Worm (Caenorhabditis elegans) whole organism, midembryonic: ENCODE data around the gene Y58A7A.3.

ENCODE experiments used
- flt-1 ChIP-seq: fragments of 200-800 bp; sonication (Bioruptor generic); IDR thresholded peaks from 2 replicates; pipeline ENCODE4 v1.3.6; 2022; ENCODE audit warnings: missing genetic modification characterization, missing compliant biosample characterization
- tab-1 ChIP-seq: fragments of 200-800 bp; sonication (Bioruptor generic); IDR thresholded peaks from 2 replicates; pipeline ENCODE4 v1.3.6; 2022; ENCODE audit warnings: missing genetic modification characterization, missing compliant biosample characterization
- ztf-29 ChIP-seq: fragments of 200-800 bp; sonication (Bioruptor generic); IDR thresholded peaks from 2 replicates; pipeline ENCODE4 v1.3.6; 2022; ENCODE audit warnings: missing genetic modification reagents, missing genetic modification characterization, missing compliant biosample characterization

- no peak for TF ChIP-seq ztf-29
- TF ChIP-seq tab-1, result no peak
- TF ChIP-seq flt-1 (GFP tag; lab: Robert Waterston, UW), result no peak
Observed at ce11 chrV:5086919-5087404, 6.3 kb upstream of the Y58A7A.3 start, which contains the start of gene Y58A7A.5.
